Worm (Caenorhabditis elegans) whole organism, young adult: ENCODE data around the gene F26A10.2.

Experiments
- B0336.3 ChIP-seq: fragments of 200-800 bp; sonication (Bioruptor generic); IDR thresholded peaks from 2 replicates; pipeline ENCODE4 v1.3.6; 2022; ENCODE audit warnings: missing genetic modification characterization, missing compliant biosample characterization
- D2030.7 ChIP-seq: fragments of 200-800 bp; sonication (Bioruptor generic); IDR thresholded peaks from 2 replicates; pipeline ENCODE4 v1.3.6; 2022; ENCODE audit warnings: missing genetic modification reagents, missing genetic modification characterization, missing compliant biosample characterization
- F23B12.7 ChIP-seq: sonication (generic microtip); optimal IDR thresholded peaks from 2 replicates; lab custom pipeline; 2017; ENCODE audit warnings: missing genetic modification characterization, mild to moderate bottlenecking, missing compliant biosample characterization, antibody characterized with exemption, moderate library complexity; ENCODE audit not compliant: insufficient read depth
- F57A8.1 ChIP-seq: fragments of 200-800 bp; sonication (Bioruptor generic); optimal IDR thresholded peaks from 2 replicates; lab custom pipeline; 2018; ENCODE audit warnings: mild to moderate bottlenecking, missing genetic modification characterization, moderate library complexity, missing compliant biosample characterization
- K11D2.4 ChIP-seq: fragments of 200-800 bp; sonication (Bioruptor generic); IDR thresholded peaks from 2 replicates; pipeline ENCODE4 v1.3.6; 2022; ENCODE audit warnings: missing genetic modification reagents, missing genetic modification characterization, missing compliant biosample characterization
- ama-1 ChIP-seq, 3 experiments: fragments of 150-350 bp in 1 of 3; sonication (generic microtip) in 2 of 3; optimal IDR thresholded peaks; 2 replicates each; lab custom pipeline; 2014 to 2018; ENCODE audit warnings: missing biosample characterization in 2 of 3, missing genetic modification characterization in 2 of 3, missing genetic modification reagents in 2 of 3
- aptf-2 ChIP-seq: fragments of 200-800 bp; sonication (Bioruptor generic); conservative IDR thresholded peaks from 2 replicates; pipeline ENCODE4 v1.3.6; 2022; ENCODE audit warnings: missing genetic modification reagents, missing genetic modification characterization, missing compliant biosample characterization
- aptf-3 ChIP-seq: fragments of 200-800 bp; sonication (Bioruptor generic); IDR thresholded peaks from 2 replicates; pipeline ENCODE4 v1.3.6; 2022; ENCODE audit warnings: missing genetic modification characterization, missing compliant biosample characterization
- attf-6 ChIP-seq: fragments of 200-800 bp; sonication (Bioruptor generic); IDR thresholded peaks from 2 replicates; pipeline ENCODE4 v1.3.6; 2022; ENCODE audit warnings: missing genetic modification reagents, missing genetic modification characterization, missing compliant biosample characterization
- bed-2 ChIP-seq: fragments of 200-800 bp; sonication (Bioruptor generic); IDR thresholded peaks from 2 replicates; pipeline ENCODE4 v1.3.6; 2022; ENCODE audit warnings: missing genetic modification reagents, missing genetic modification characterization, missing compliant biosample characterization
- cebp-1 ChIP-seq, 2 experiments: fragments of 200-800 bp in 1 of 2; sonication (Bioruptor generic) in 1 of 2; sonication (generic microtip) in 1 of 2; IDR thresholded peaks in 1 of 2; optimal IDR thresholded peaks in 1 of 2; 2 replicates each; pipeline versions ENCODE4 v1.3.6 to Lab custom; 2017 to 2022; ENCODE audit warnings: missing compliant biosample characterization in 2 of 2, missing genetic modification characterization in 2 of 2, mild to moderate bottlenecking in 1 of 2, missing genetic modification reagents in 1 of 2, moderate library complexity in 1 of 2
- ceh-100 ChIP-seq: fragments of 200-800 bp; sonication (Bioruptor generic); IDR thresholded peaks from 2 replicates; pipeline ENCODE4 v1.3.6; 2022; ENCODE audit warnings: missing genetic modification reagents, missing genetic modification characterization, missing compliant biosample characterization
- ceh-58 ChIP-seq: fragments of 200-800 bp; sonication (Bioruptor generic); IDR thresholded peaks from 2 replicates; pipeline ENCODE4 v1.3.6; 2022; ENCODE audit warnings: missing genetic modification characterization, missing compliant biosample characterization
- ceh-79 ChIP-seq: sonication (generic microtip); optimal IDR thresholded peaks from 2 replicates; lab custom pipeline; 2017; ENCODE audit warnings: mild to moderate bottlenecking, missing genetic modification characterization, missing compliant biosample characterization
- die-1 ChIP-seq: sonication (generic microtip); optimal IDR thresholded peaks from 2 replicates; lab custom pipeline; 2016; ENCODE audit warnings: missing genotype, mild to moderate bottlenecking, missing genetic modification characterization, missing compliant biosample characterization
- dox-1 ChIP-seq: fragments of 200-800 bp; sonication (Bioruptor generic); IDR thresholded peaks from 2 replicates; pipeline ENCODE4 v1.3.6; 2022; ENCODE audit warnings: missing genetic modification reagents, missing genetic modification characterization, missing compliant biosample characterization
- hmg-1.2 ChIP-seq: fragments of 200-800 bp; sonication (Bioruptor generic); IDR thresholded peaks from 2 replicates; pipeline ENCODE4 v1.3.6; 2022; ENCODE audit warnings: missing genetic modification reagents, missing genetic modification characterization, missing compliant biosample characterization
- hrde-1 ChIP-seq: sonication (generic microtip); optimal IDR thresholded peaks from 2 replicates; lab custom pipeline; 2016; ENCODE audit warnings: missing genetic modification characterization, mild to moderate bottlenecking, missing compliant biosample characterization, moderate library complexity, missing genotype, missing genetic modification reagents, borderline replicate concordance
- lag-1 ChIP-seq: fragments of 200-800 bp; sonication (Bioruptor generic); IDR thresholded peaks from 2 replicates; pipeline ENCODE4 v1.3.6; 2022; ENCODE audit warnings: missing genetic modification reagents, missing genetic modification characterization, missing compliant biosample characterization
- lsl-1 ChIP-seq: fragments of 200-800 bp; sonication (Bioruptor generic); optimal IDR thresholded peaks from 2 replicates; lab custom pipeline; 2018; ENCODE audit warnings: mild to moderate bottlenecking, missing genetic modification characterization, moderate library complexity, missing compliant biosample characterization
- madf-10 ChIP-seq: sonication (generic microtip); optimal IDR thresholded peaks from 2 replicates; lab custom pipeline; 2016; ENCODE audit warnings: mild to moderate bottlenecking, missing genetic modification characterization, missing compliant biosample characterization
- mcd-1 ChIP-seq: fragments of 200-800 bp; sonication (Bioruptor generic); IDR thresholded peaks from 2 replicates; pipeline ENCODE4 v1.3.6; 2022; ENCODE audit warnings: missing genetic modification reagents, missing genetic modification characterization, missing compliant biosample characterization
- nfyb-1 ChIP-seq: fragments of 200-800 bp; sonication (Bioruptor generic); IDR thresholded peaks from 2 replicates; pipeline ENCODE4 v1.3.6; 2022; ENCODE audit warnings: missing genetic modification reagents, missing genetic modification characterization, missing compliant biosample characterization
- repo-1 ChIP-seq: sonication (generic microtip); optimal IDR thresholded peaks from 2 replicates; lab custom pipeline; 2017; ENCODE audit warnings: mild to moderate bottlenecking, missing genetic modification characterization, missing compliant biosample characterization
- sdz-38 ChIP-seq: sonication (generic microtip); optimal IDR thresholded peaks from 2 replicates; lab custom pipeline; 2016; ENCODE audit warnings: missing genotype, missing genetic modification characterization, missing compliant biosample characterization
- sea-2 ChIP-seq: fragments of 200-800 bp; sonication (Bioruptor generic); IDR thresholded peaks from 2 replicates; pipeline ENCODE4 v1.3.6; 2022; ENCODE audit warnings: missing genetic modification characterization, missing compliant biosample characterization
- tlf-1 ChIP-seq: fragments of 200-800 bp; sonication (Bioruptor generic); optimal IDR thresholded peaks from 2 replicates; lab custom pipeline; 2018; ENCODE audit warnings: mild to moderate bottlenecking, missing genetic modification characterization, missing compliant biosample characterization
- zfh-2 ChIP-seq: fragments of 200-800 bp; sonication (Bioruptor generic); conservative IDR thresholded peaks from 2 replicates; pipeline ENCODE4 v1.3.6; 2022; ENCODE audit warnings: missing genetic modification reagents, missing genetic modification characterization, missing compliant biosample characterization
- zim-3 ChIP-seq: sonication (generic microtip); optimal IDR thresholded peaks from 2 replicates; lab custom pipeline; 2017; ENCODE audit warnings: mild to moderate bottlenecking, missing genetic modification characterization, moderate library complexity, missing compliant biosample characterization
- ztf-18 ChIP-seq: sonication (generic microtip); optimal IDR thresholded peaks from 2 replicates; lab custom pipeline; 2016; ENCODE audit warnings: missing genotype, mild to moderate bottlenecking, missing genetic modification characterization, missing compliant biosample characterization
- ztf-3 ChIP-seq: fragments of 200-800 bp; sonication (Bioruptor generic); optimal IDR thresholded peaks from 2 replicates; lab custom pipeline; 2018; ENCODE audit warnings: mild to moderate bottlenecking, missing genetic modification characterization, missing compliant biosample characterization
- ztf-6 ChIP-seq: fragments of 200-800 bp; sonication (Bioruptor generic); IDR thresholded peaks from 2 replicates; pipeline ENCODE4 v1.3.6; 2022; ENCODE audit warnings: missing genetic modification reagents, missing genetic modification characterization, missing compliant biosample characterization

Gene F26A10.2

ce11 chrX:7656875-7657274 is 11.7 kb upstream of the F26A10.2 start, which contains the start of gene F27D9.12:
Gene F27D9.12, minus strand, starts transcription at chrX:7656975.
- TF ChIP-seq repo-1 (tag; lab: Kevin White, UChicago) (peak; percentile 22), F23B12.7 (tag; lab: Kevin White, UChicago) (no peak), F57A8.1 (GFP tag; lab: Kevin White, UChicago) (no peak)
- TF ChIP-seq, all 124 proteins: peak for 1

DNA sequence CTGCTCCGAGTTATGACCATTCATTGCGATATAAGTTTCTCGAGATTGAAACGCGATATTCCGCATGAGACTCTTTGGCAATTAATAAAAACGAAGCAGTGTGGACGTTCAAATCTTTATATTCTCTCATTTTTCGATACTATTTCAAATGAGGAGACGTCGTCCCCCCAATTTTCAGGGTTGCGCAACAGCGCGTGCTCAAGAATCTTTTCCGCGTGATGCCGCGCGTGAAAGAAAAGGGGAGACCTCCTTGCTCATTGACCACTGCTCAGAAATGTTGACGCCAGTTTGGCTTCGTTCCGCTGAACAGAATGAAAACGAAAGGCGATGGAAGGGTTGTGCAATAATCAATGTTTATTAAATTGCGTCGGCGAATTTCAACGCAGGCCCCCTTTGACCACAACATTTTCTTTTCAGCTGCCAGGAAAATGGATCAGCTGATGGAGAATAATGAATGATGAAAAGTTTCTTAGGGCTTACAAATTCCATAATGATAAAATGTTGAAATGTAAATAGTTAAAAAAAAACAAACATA is 10.3 kb upstream of the F26A10.2 start:
- TF ChIP-seq cebp-1 (GFP tag; IDR thresholded peaks at IDR 0.05; lab: Robert Waterston, UW) = no peak
- TF ChIP-seq cebp-1 (tag; optimal IDR thresholded peaks at IDR 0.05; lab: Kevin White, UChicago) = peak; percentile 1
- TF ChIP-seq lag-1 = no peak

ce11 chrX:7653708-7654390 is 8.6 kb upstream of the F26A10.2 start:
- TF ChIP-seq tlf-1 (GFP tag; lab: Kevin White, UChicago) (no peak), hmg-1.2 (GFP tag; lab: Robert Waterston, UW) (no peak), madf-10 (tag; lab: Kevin White, UChicago) (no peak), cebp-1 (GFP tag; IDR thresholded peaks at IDR 0.05; lab: Robert Waterston, UW) (peak; percentile 31; the same call in 1 of the 2 replicates), cebp-1 (tag; optimal IDR thresholded peaks at IDR 0.05; lab: Kevin White, UChicago) (peak; percentile 81), ama-1 (optimal IDR thresholded peaks at IDR 0.05; lab: Kevin White, UChicago) (no peak), ama-1 (GFP tag; optimal IDR thresholded peaks at IDR 0.05; lab: Kevin White, UChicago) (no peak), zfh-2 (peak; percentile 69), ceh-79 (no peak), sea-2 (no peak), dox-1 (GFP tag; lab: Robert Waterston, UW) (0 out of 2 replicates have a peak, but pooled peaks have one; percentile 4), bed-2 (GFP tag; lab: Robert Waterston, UW) (no peak), attf-6 (GFP tag; lab: Robert Waterston, UW) (no peak), lsl-1 (GFP tag; lab: Kevin White, UChicago) (no peak), K11D2.4 (GFP tag; lab: Robert Waterston, UW) (no peak), hrde-1 (tag; lab: Kevin White, UChicago) (no peak)

DNA sequence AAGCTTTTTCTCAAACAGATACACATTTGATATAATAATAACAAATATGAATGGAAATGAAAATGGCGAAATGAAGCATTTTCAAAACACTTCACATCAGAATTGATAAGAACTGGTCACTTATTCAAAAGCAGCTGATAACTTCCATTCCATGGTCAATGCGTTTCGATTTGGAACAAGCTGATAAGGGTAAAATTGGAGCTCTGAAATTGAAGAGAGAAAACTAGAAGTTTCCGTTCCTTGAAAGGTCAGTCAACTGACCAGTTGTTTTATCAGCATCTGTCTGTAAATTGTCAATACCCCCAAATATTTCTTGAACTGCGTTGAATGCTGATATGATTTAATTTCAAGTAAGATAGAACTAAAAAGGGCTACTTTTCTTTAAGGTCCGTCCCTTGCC is 7.1 kb upstream of the F26A10.2 start:
- no peak for TF ChIP-seq D2030.7
- no peak for TF ChIP-seq zfh-2
- no peak for TF ChIP-seq mcd-1 (GFP tag; lab: Robert Waterston, UW)
- no peak for TF ChIP-seq aptf-2 (GFP tag; lab: Robert Waterston, UW)
- TF ChIP-seq ztf-18 (tag; lab: Kevin White, UChicago) = no peak
- TF ChIP-seq ztf-3 (GFP tag; lab: Kevin White, UChicago) = no peak
- no peak for TF ChIP-seq nfyb-1
- TF ChIP-seq ceh-100 = no peak
- TF ChIP-seq ceh-58 = no peak
- TF ChIP-seq aptf-3 (GFP tag; lab: Robert Waterston, UW) = no peak
- TF ChIP-seq F23B12.7 (tag; lab: Kevin White, UChicago) = no peak
- TF ChIP-seq sdz-38 (tag; lab: Kevin White, UChicago) = no peak
- no peak for TF ChIP-seq repo-1 (tag; lab: Kevin White, UChicago)
- no peak for TF ChIP-seq B0336.3 (GFP tag; lab: Robert Waterston, UW)
- TF ChIP-seq die-1 (tag; lab: Kevin White, UChicago) = no peak
- TF ChIP-seq zim-3 (tag; lab: Kevin White, UChicago) = no peak
- no peak for TF ChIP-seq tlf-1 (GFP tag; lab: Kevin White, UChicago)
- no peak for TF ChIP-seq ztf-6 (GFP tag; lab: Robert Waterston, UW)
